Worm (Caenorhabditis elegans) whole organism, L1 larva: Measurements from ENCODE around the gene ZK632.9.

Experiments
- C16A3.4 ChIP-seq: fragments of 150-350 bp; optimal IDR thresholded peaks from 2 replicates; lab custom pipeline; 2014; ENCODE audit warnings: missing biosample characterization, missing genetic modification characterization
- Y116A8C.19 ChIP-seq: sonication (generic microtip); optimal IDR thresholded peaks from 2 replicates; lab custom pipeline; 2016; ENCODE audit warnings: missing compliant biosample characterization, missing genetic modification characterization, borderline replicate concordance
- ama-1 ChIP-seq: fragments of 150-350 bp; optimal IDR thresholded peaks from 2 replicates; lab custom pipeline; 2014
- blmp-1 ChIP-seq: fragments of 150-350 bp; optimal IDR thresholded peaks from 2 replicates; lab custom pipeline; 2014; ENCODE audit warnings: missing biosample characterization, missing genetic modification characterization
- ceh-63 ChIP-seq: fragments of 200-800 bp; sonication (Bioruptor generic); optimal IDR thresholded peaks from 2 replicates; lab custom pipeline; 2018; ENCODE audit warnings: mild to moderate bottlenecking, missing genetic modification characterization, missing compliant biosample characterization
- ceh-8 ChIP-seq: fragments of 200-800 bp; sonication (Bioruptor generic); optimal IDR thresholded peaks from 2 replicates; lab custom pipeline; 2018; ENCODE audit warnings: mild to moderate bottlenecking, missing genetic modification characterization, moderate library complexity, missing compliant biosample characterization
- ceh-88 ChIP-seq: fragments of 200-800 bp; sonication (Bioruptor generic); IDR thresholded peaks from 2 replicates; pipeline ENCODE4 v1.3.6; 2022; ENCODE audit warnings: missing genetic modification characterization, missing compliant biosample characterization
- ceh-90 ChIP-seq: sonication (generic microtip); optimal IDR thresholded peaks from 2 replicates; lab custom pipeline; 2016; ENCODE audit warnings: missing genetic modification characterization, missing compliant biosample characterization
- ces-1 ChIP-seq: fragments of 150-350 bp; optimal IDR thresholded peaks from 2 replicates; lab custom pipeline; 2014; ENCODE audit warnings: missing biosample characterization, missing genetic modification reagents, missing genetic modification characterization
- dpl-1 ChIP-seq, 3 experiments: fragments of 150-350 bp in 2 of 3; sonication (generic microtip) in 1 of 3; optimal IDR thresholded peaks; 2 replicates each; lab custom pipeline; 2014 to 2017; ENCODE audit warnings: missing biosample characterization in 3 of 3, missing genetic modification characterization in 3 of 3, missing genetic modification reagents in 3 of 3
- dsc-1 ChIP-seq: sonication (generic microtip); optimal IDR thresholded peaks from 2 replicates; lab custom pipeline; 2016; ENCODE audit warnings: mild to moderate bottlenecking, missing genetic modification characterization, missing compliant biosample characterization
- efl-1 ChIP-seq, 4 experiments: fragments of 150-350 bp; optimal IDR thresholded peaks in 3 of 4; peaks in 1 of 4; 1 replicate in 1 of 4; 2 replicates in 3 of 4; lab custom pipeline; 2014; ENCODE audit warnings: missing biosample characterization in 2 of 4, missing genetic modification characterization in 2 of 4, missing genetic modification reagents in 2 of 4
- egl-13 ChIP-seq: sonication (generic microtip); optimal IDR thresholded peaks from 2 replicates; lab custom pipeline; 2016; ENCODE audit warnings: missing genotype, missing genetic modification reagents, missing genetic modification characterization, missing compliant biosample characterization
- elt-2 ChIP-seq: sonication (generic microtip); optimal IDR thresholded peaks from 2 replicates; lab custom pipeline; 2016; ENCODE audit warnings: missing genetic modification characterization, mild to moderate bottlenecking, inconsistent platforms, missing compliant biosample characterization, missing genetic modification reagents
- ets-5 ChIP-seq: fragments of 200-800 bp; sonication (Bioruptor generic); IDR thresholded peaks from 2 replicates; pipeline ENCODE4 v1.3.6; 2022; ENCODE audit warnings: missing genetic modification characterization, missing compliant biosample characterization
- fkh-4 ChIP-seq: sonication (generic microtip); optimal IDR thresholded peaks from 2 replicates; lab custom pipeline; 2016; ENCODE audit warnings: missing compliant biosample characterization, missing genetic modification characterization, borderline replicate concordance
- grh-1 ChIP-seq: fragments of 200-800 bp; sonication (Bioruptor generic); IDR thresholded peaks from 2 replicates; pipeline ENCODE4 v1.3.6; 2022; ENCODE audit warnings: missing genetic modification reagents, missing genetic modification characterization, missing compliant biosample characterization
- hpl-2 ChIP-seq: fragments of 150-350 bp; optimal IDR thresholded peaks from 2 replicates; lab custom pipeline; 2014; ENCODE audit warnings: missing biosample characterization, missing genetic modification reagents, missing genetic modification characterization
- irx-1 ChIP-seq: sonication (generic microtip); optimal IDR thresholded peaks from 2 replicates; lab custom pipeline; 2016; ENCODE audit warnings: missing genetic modification characterization, missing compliant biosample characterization
- lin-13 ChIP-seq: fragments of 150-350 bp; optimal IDR thresholded peaks from 2 replicates; lab custom pipeline; 2014; ENCODE audit warnings: missing biosample characterization, missing genetic modification reagents, missing genetic modification characterization
- lin-14 ChIP-seq: fragments of 200-800 bp; sonication (Bioruptor generic); optimal IDR thresholded peaks from 2 replicates; lab custom pipeline; 2018; ENCODE audit warnings: mild to moderate bottlenecking, missing genetic modification characterization, moderate library complexity, missing compliant biosample characterization
- lin-15B ChIP-seq: fragments of 150-350 bp; sonication (generic microtip); optimal IDR thresholded peaks from 3 replicates; lab custom pipeline; 2014; ENCODE audit warnings: missing biosample characterization, missing genetic modification characterization
- lin-35 ChIP-seq, 2 experiments: fragments of 150-350 bp; optimal IDR thresholded peaks; 2 replicates each; lab custom pipeline; 2014; ENCODE audit warnings: missing biosample characterization in 2 of 2, missing genetic modification characterization in 2 of 2, missing genetic modification reagents in 2 of 2
- lin-39 ChIP-seq: fragments of 150-350 bp; optimal IDR thresholded peaks from 2 replicates; lab custom pipeline; 2014; ENCODE audit warnings: missing biosample characterization, missing genetic modification reagents, missing genetic modification characterization
- lir-3 ChIP-seq: sonication (generic microtip); optimal IDR thresholded peaks from 2 replicates; lab custom pipeline; 2016; ENCODE audit warnings: mild to moderate bottlenecking, missing genetic modification characterization, moderate library complexity, missing compliant biosample characterization; ENCODE audit not compliant: poor library complexity
- lsy-2 ChIP-seq, 2 experiments: fragments of 150-350 bp; optimal IDR thresholded peaks; 2 replicates each; lab custom pipeline; 2014; ENCODE audit warnings: missing biosample characterization in 2 of 2, missing genetic modification characterization in 2 of 2
- mab-9 ChIP-seq: fragments of 200-800 bp; sonication (Bioruptor generic); IDR thresholded peaks from 2 replicates; pipeline ENCODE4 v1.3.6; 2022; ENCODE audit warnings: missing genetic modification reagents, missing genetic modification characterization, missing compliant biosample characterization
- mdl-1 ChIP-seq, 2 experiments: fragments of 150-350 bp; optimal IDR thresholded peaks; 2 replicates each; lab custom pipeline; 2014 to 2017; ENCODE audit warnings: missing biosample characterization in 2 of 2, missing genetic modification characterization in 2 of 2, inconsistent platforms in 1 of 2
- mef-2 ChIP-seq: fragments of 150-350 bp; optimal IDR thresholded peaks from 2 replicates; lab custom pipeline; 2014; ENCODE audit warnings: missing biosample characterization, missing genetic modification characterization
- mep-1 ChIP-seq: fragments of 150-350 bp; optimal IDR thresholded peaks from 2 replicates; lab custom pipeline; 2014; ENCODE audit warnings: missing biosample characterization, missing genetic modification characterization
- nhr-11 ChIP-seq: fragments of 150-350 bp; optimal IDR thresholded peaks from 2 replicates; lab custom pipeline; 2014; ENCODE audit warnings: missing biosample characterization, missing genetic modification characterization
- nhr-19 ChIP-seq: fragments of 200-800 bp; sonication (Bioruptor generic); conservative IDR thresholded peaks from 2 replicates; pipeline ENCODE4 v1.3.6; 2022; ENCODE audit warnings: missing genetic modification characterization, missing compliant biosample characterization
- nhr-20 ChIP-seq: sonication (generic microtip); optimal IDR thresholded peaks from 2 replicates; lab custom pipeline; 2016; ENCODE audit warnings: mild to moderate bottlenecking, missing genetic modification characterization, missing compliant biosample characterization
- nhr-237 ChIP-seq: fragments of 150-350 bp; optimal IDR thresholded peaks from 2 replicates; lab custom pipeline; 2014; ENCODE audit warnings: missing biosample characterization, missing genetic modification characterization
- nhr-28 ChIP-seq: fragments of 150-350 bp; optimal IDR thresholded peaks from 2 replicates; lab custom pipeline; 2014; ENCODE audit warnings: missing biosample characterization, missing genetic modification characterization
- nhr-71 ChIP-seq: sonication (generic microtip); optimal IDR thresholded peaks from 2 replicates; lab custom pipeline; 2016; ENCODE audit warnings: mild to moderate bottlenecking, missing genetic modification characterization, moderate library complexity, missing compliant biosample characterization
- nhr-84 ChIP-seq: sonication (generic microtip); optimal IDR thresholded peaks from 2 replicates; lab custom pipeline; 2017; ENCODE audit warnings: missing biosample characterization, missing genetic modification characterization
- nhr-85 ChIP-seq: sonication (generic microtip); peaks from one replicate; lab custom pipeline; 2016; ENCODE audit warnings: missing genetic modification characterization, inconsistent platforms, missing compliant biosample characterization
- pag-3 ChIP-seq: sonication (generic microtip); optimal IDR thresholded peaks from 2 replicates; lab custom pipeline; 2017; ENCODE audit warnings: missing genetic modification characterization, mild to moderate bottlenecking, missing compliant biosample characterization, antibody characterized with exemption, borderline replicate concordance; ENCODE audit not compliant: insufficient read depth
- rnt-1 ChIP-seq: sonication (generic microtip); optimal IDR thresholded peaks from 2 replicates; lab custom pipeline; 2016; ENCODE audit warnings: mild to moderate bottlenecking, missing genetic modification characterization, moderate library complexity, missing compliant biosample characterization
- snpc-4 ChIP-seq: fragments of 150-350 bp; optimal IDR thresholded peaks from 2 replicates; lab custom pipeline; 2014; ENCODE audit warnings: missing biosample characterization, missing genetic modification characterization
- snu-23 ChIP-seq: sonication (generic microtip); optimal IDR thresholded peaks from 2 replicates; lab custom pipeline; 2016; ENCODE audit warnings: missing genetic modification characterization, missing compliant biosample characterization
- sox-4 ChIP-seq: sonication (generic microtip); optimal IDR thresholded peaks from 2 replicates; lab custom pipeline; 2016; ENCODE audit warnings: missing genetic modification characterization, missing compliant biosample characterization
- tlp-1 ChIP-seq: fragments of 150-350 bp; optimal IDR thresholded peaks from 2 replicates; lab custom pipeline; 2014; ENCODE audit warnings: missing biosample characterization, missing genetic modification characterization
- unc-86 ChIP-seq: sonication (generic microtip); optimal IDR thresholded peaks from 2 replicates; lab custom pipeline; 2016; ENCODE audit warnings: missing genetic modification characterization, missing compliant biosample characterization
- vab-15 ChIP-seq: sonication (generic microtip); optimal IDR thresholded peaks from 2 replicates; lab custom pipeline; 2017; ENCODE audit warnings: missing genotype, mild to moderate bottlenecking, missing genetic modification characterization, missing compliant biosample characterization
- xbp-1 ChIP-seq: sonication (generic microtip); optimal IDR thresholded peaks from 2 replicates; lab custom pipeline; 2016; ENCODE audit warnings: missing genetic modification characterization, missing compliant biosample characterization
- zag-1 ChIP-seq: fragments of 150-350 bp; optimal IDR thresholded peaks from 2 replicates; lab custom pipeline; 2014; ENCODE audit warnings: missing biosample characterization, missing genetic modification characterization
- zip-4 ChIP-seq: fragments of 200-800 bp; sonication (Bioruptor generic); optimal IDR thresholded peaks from 2 replicates; lab custom pipeline; 2018; ENCODE audit warnings: mild to moderate bottlenecking, missing genetic modification characterization, moderate library complexity, missing compliant biosample characterization
- ztf-11 ChIP-seq, 2 experiments: sonication (generic microtip); optimal IDR thresholded peaks; 2 replicates each; lab custom pipeline; 2016 to 2017; ENCODE audit warnings: missing genetic modification characterization in 2 of 2, missing biosample characterization in 1 of 2, missing compliant biosample characterization in 1 of 2

Gene ZK632.9

DNA sequence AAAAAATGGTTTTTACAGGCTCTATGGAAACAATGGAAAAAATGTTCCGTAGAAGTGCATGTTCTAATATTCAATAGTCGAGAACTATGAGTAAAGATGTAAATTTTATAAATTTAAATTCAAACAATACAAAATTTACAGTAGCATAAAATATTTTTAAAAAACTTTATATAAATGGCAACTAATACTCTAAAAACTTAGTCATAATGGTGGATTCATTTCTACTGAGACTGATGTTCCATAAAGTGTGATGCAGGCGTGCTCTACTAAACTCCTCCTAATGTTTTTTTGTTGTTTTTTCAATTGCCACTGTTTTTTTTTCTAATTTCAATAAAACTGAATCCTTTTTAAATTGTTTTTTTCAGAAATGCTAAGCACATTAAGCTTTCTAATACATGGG, 17.1 kb downstream of the ZK632.9 start, which contains the start of gene gtap-2 (continued):
- TF ChIP-seq nhr-20 = peak; percentile 12
- TF ChIP-seq zip-4 = no peak

DNA sequence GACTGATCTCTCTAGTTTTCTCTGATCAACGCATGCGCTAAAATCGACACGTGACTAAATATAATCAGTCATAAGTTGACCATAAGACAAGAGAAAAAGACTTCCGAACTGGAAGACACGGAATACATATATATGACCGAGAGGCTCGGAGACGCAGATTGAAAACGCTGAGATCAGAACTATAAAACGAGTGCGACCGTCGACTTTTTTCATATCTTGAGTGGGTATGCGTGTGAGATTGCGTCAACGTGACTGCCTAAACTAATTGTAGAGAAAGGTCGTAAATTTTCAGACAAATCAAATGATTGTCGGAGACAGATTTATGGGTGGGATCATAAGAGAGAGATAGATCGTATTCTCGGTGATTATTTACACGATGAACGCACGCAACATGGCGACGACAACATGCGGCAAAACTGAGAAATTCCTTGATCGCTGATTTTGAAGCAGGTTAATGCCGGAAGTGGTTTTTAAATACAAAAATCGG, 17.6 kb downstream of the ZK632.9 start:
- TF ChIP-seq lin-35 (GFP tag; optimal IDR thresholded peaks at IDR 0.05; lab: Kevin White, UChicago) = peak in 1 of 2 experiments; percentile 74
- TF ChIP-seq lin-14 (GFP tag; lab: Kevin White, UChicago) = peak; percentile 28
- peak; percentile 58 for TF ChIP-seq snu-23
- TF ChIP-seq dpl-1 (GFP tag; optimal IDR thresholded peaks at IDR 0.05; lab: Kevin White, UChicago) = no peak
- TF ChIP-seq ceh-8 = no peak
- no peak for TF ChIP-seq lin-39 (tag; lab: Kevin White, UChicago)
- TF ChIP-seq vab-15 = peak; percentile 58
- TF ChIP-seq grh-1 (GFP tag; lab: Robert Waterston, UW) = no peak
- peak; percentile 32 for TF ChIP-seq mep-1 (tag; lab: Kevin White, UChicago)
- peak; percentile 59 for TF ChIP-seq elt-2 (tag; lab: Kevin White, UChicago)
- TF ChIP-seq fkh-4 (tag; lab: Kevin White, UChicago) = no peak
- TF ChIP-seq lsy-2 (tag; optimal IDR thresholded peaks at IDR 0.05; lab: Kevin White, UChicago) = peak in 1 of 2 experiments; percentile 39
- no peak for TF ChIP-seq tlp-1 (tag; lab: Kevin White, UChicago)
- TF ChIP-seq nhr-11 (tag; lab: Kevin White, UChicago) = no peak
- TF ChIP-seq ces-1 (GFP tag; lab: Kevin White, UChicago) = no peak
- TF ChIP-seq ztf-11 (tag; optimal IDR thresholded peaks at IDR 0.05; lab: Kevin White, UChicago) = no peak
- no peak for TF ChIP-seq C16A3.4 (tag; lab: Kevin White, UChicago)
- TF ChIP-seq egl-13 = no peak
- TF ChIP-seq lin-15B (tag; lab: Kevin White, UChicago) = no peak
- TF ChIP-seq nhr-20 = peak; percentile 65
- TF ChIP-seq mdl-1 (tag; optimal IDR thresholded peaks at IDR 0.05; lab: Kevin White, UChicago) = peak in 1 of 2 experiments; percentile 66
- peak; percentile 28 for TF ChIP-seq lir-3
- TF ChIP-seq zag-1 (tag; lab: Kevin White, UChicago) = no peak
- no peak for TF ChIP-seq ceh-90
- no peak for TF ChIP-seq ceh-88 (GFP tag; lab: Robert Waterston, UW)
- no peak for TF ChIP-seq nhr-28 (tag; lab: Kevin White, UChicago)
- TF ChIP-seq unc-86 (tag; lab: Kevin White, UChicago) = no peak
- TF ChIP-seq nhr-71 (tag; lab: Kevin White, UChicago) = peak; percentile 71
- no peak for TF ChIP-seq Y116A8C.19
- no peak for TF ChIP-seq efl-1 (optimal IDR thresholded peaks at IDR 0.05; lab: Kevin White, UChicago)
- peak in 1 of 2 experiments; percentile 91 for TF ChIP-seq efl-1 (GFP tag; optimal IDR thresholded peaks at IDR 0.05 in 1 of 2; lab: Kevin White, UChicago)
- no peak for TF ChIP-seq pag-3 (tag; lab: Kevin White, UChicago)
- TF ChIP-seq sox-4 = no peak
- TF ChIP-seq mef-2 (tag; lab: Kevin White, UChicago) = no peak
- no peak for TF ChIP-seq lin-13 (GFP tag; lab: Kevin White, UChicago)
- TF ChIP-seq ceh-63 (GFP tag; lab: Kevin White, UChicago) = no peak
- TF ChIP-seq hpl-2 (GFP tag; lab: Kevin White, UChicago) = no peak
- TF ChIP-seq mab-9 (GFP tag; lab: Robert Waterston, UW) = no peak
- TF ChIP-seq zip-4 = no peak
- TF ChIP-seq blmp-1 = peak; percentile 67
- TF ChIP-seq nhr-237 (tag; lab: Kevin White, UChicago) = no peak
- no peak for TF ChIP-seq nhr-84 (tag; lab: Kevin White, UChicago)
- no peak for TF ChIP-seq snpc-4 (tag; lab: Kevin White, UChicago)
- no peak for TF ChIP-seq dsc-1 (tag; lab: Kevin White, UChicago)
- peak; percentile 58 for TF ChIP-seq ama-1 (lab: Kevin White, UChicago)
- peak; percentile 42 for TF ChIP-seq nhr-19
- no peak for TF ChIP-seq ets-5
- no peak for TF ChIP-seq irx-1 (tag; lab: Kevin White, UChicago)
- TF ChIP-seq xbp-1 = no peak
- peak; percentile 21 for TF ChIP-seq rnt-1 (tag; lab: Kevin White, UChicago)
- TF ChIP-seq nhr-85 = peak; percentile 83
